Fruit fly (Drosophila melanogaster) whole organism, embryonic: ENCODE data around the gene Hez.

Experiments
- Aef1 ChIP-seq: fragments of 200-800 bp; sonication (Bioruptor generic); IDR thresholded peaks from 3 replicates; pipeline ENCODE4 v1.3.6; 2022; ENCODE audit warnings: missing biosample characterization, missing genetic modification characterization
- Antp ChIP-seq: fragments of 200-800 bp; sonication (Bioruptor generic); optimal IDR thresholded peaks from 3 replicates; lab custom pipeline; 2016; ENCODE audit warnings: missing biosample characterization, missing genetic modification characterization
- CG10366 ChIP-seq: fragments of 200-800 bp; sonication (Bioruptor generic); IDR thresholded peaks from 2 replicates; pipeline ENCODE4 v1.3.6; 2022; ENCODE audit warnings: missing biosample characterization, missing genetic modification characterization
- CG10979 ChIP-seq: fragments of 200-800 bp; sonication (Bioruptor generic); optimal IDR thresholded peaks from 2 replicates; lab custom pipeline; 2018; ENCODE audit warnings: missing biosample characterization, mild to moderate bottlenecking, missing genetic modification characterization, moderate library complexity
- CG14014 ChIP-seq: fragments of 200-800 bp; sonication (Bioruptor generic); IDR thresholded peaks from 2 replicates; pipeline ENCODE4 v1.3.6; 2022; ENCODE audit warnings: missing biosample characterization, missing genetic modification characterization
- CG14710 ChIP-seq: fragments of 200-800 bp; sonication (Bioruptor generic); optimal IDR thresholded peaks from 3 replicates; lab custom pipeline; 2019; ENCODE audit warnings: missing biosample characterization, mild to moderate bottlenecking, missing genetic modification characterization, moderate library complexity
- CG15011 ChIP-seq: fragments of 200-800 bp; sonication (Bioruptor generic); optimal IDR thresholded peaks from 3 replicates; lab custom pipeline; 2018; ENCODE audit warnings: missing biosample characterization, mild to moderate bottlenecking, missing genetic modification characterization
- CG15479 ChIP-seq: fragments of 200-800 bp; sonication (Bioruptor generic); optimal IDR thresholded peaks from 3 replicates; lab custom pipeline; 2019; ENCODE audit warnings: missing biosample characterization, mild to moderate bottlenecking, missing genetic modification characterization, moderate library complexity
- CG17829 ChIP-seq: fragments of 200-800 bp; optimal IDR thresholded peaks from 2 replicates; lab custom pipeline; 2019; ENCODE audit warnings: missing biosample characterization, mild to moderate bottlenecking, missing genetic modification characterization, moderate library complexity
- CG2120 ChIP-seq: fragments of 200-800 bp; sonication (Bioruptor generic); optimal IDR thresholded peaks from 3 replicates; lab custom pipeline; 2016; ENCODE audit warnings: missing biosample characterization, missing genetic modification characterization
- CG31224 ChIP-seq: fragments of 200-800 bp; sonication (Bioruptor generic); IDR thresholded peaks from 2 replicates; pipeline ENCODE4 v1.3.6; 2022; ENCODE audit warnings: missing biosample characterization, missing genetic modification characterization
- CG4328 ChIP-seq: fragments of 200-800 bp; sonication (Bioruptor generic); optimal IDR thresholded peaks from 3 replicates; lab custom pipeline; 2017; ENCODE audit warnings: missing biosample characterization, missing genetic modification reagents, missing genetic modification characterization
- CG4820 ChIP-seq: fragments of 200-800 bp; sonication (Bioruptor generic); optimal IDR thresholded peaks from 3 replicates; lab custom pipeline; 2016; ENCODE audit warnings: missing biosample characterization, missing genetic modification characterization
- CG5953 ChIP-seq: fragments of 200-800 bp; sonication (Bioruptor generic); IDR thresholded peaks from 2 replicates; pipeline ENCODE4 v1.3.6; 2022; ENCODE audit warnings: missing biosample characterization, missing genetic modification characterization
- CG6175 ChIP-seq: fragments of 200-800 bp; sonication (Bioruptor generic); IDR thresholded peaks from 3 replicates; pipeline ENCODE4 v1.3.6; 2022; ENCODE audit warnings: missing biosample characterization, missing genetic modification characterization
- CG6689 ChIP-seq: fragments of 200-800 bp; sonication (Bioruptor generic); IDR thresholded peaks from 2 replicates; pipeline ENCODE4 v1.3.6; 2022; ENCODE audit warnings: missing biosample characterization, missing genetic modification characterization
- CG9797 ChIP-seq: fragments of 200-800 bp; sonication (Bioruptor generic); optimal IDR thresholded peaks from 3 replicates; lab custom pipeline; 2018; ENCODE audit warnings: missing biosample characterization, mild to moderate bottlenecking, missing genetic modification characterization
- CG9817 ChIP-seq: fragments of 200-800 bp; sonication (Bioruptor generic); optimal IDR thresholded peaks from 2 replicates; lab custom pipeline; 2018; ENCODE audit warnings: missing biosample characterization, mild to moderate bottlenecking, missing genetic modification characterization, moderate library complexity
- CG9876 ChIP-seq: fragments of 200-800 bp; sonication (Bioruptor generic); optimal IDR thresholded peaks from 2 replicates; lab custom pipeline; 2016; ENCODE audit warnings: missing biosample characterization, missing genetic modification characterization
- Dek ChIP-seq: fragments of 200-800 bp; sonication (Bioruptor generic); optimal IDR thresholded peaks from 3 replicates; lab custom pipeline; 2019; ENCODE audit warnings: missing biosample characterization, mild to moderate bottlenecking, missing genetic modification characterization, moderate library complexity
- Ets97D ChIP-seq: fragments of 200-800 bp; sonication (Bioruptor generic); optimal IDR thresholded peaks from 3 replicates; lab custom pipeline; 2016; ENCODE audit warnings: missing biosample characterization, missing genetic modification characterization
- Hey ChIP-seq: fragments of 200-800 bp; sonication (Bioruptor generic); optimal IDR thresholded peaks from 3 replicates; lab custom pipeline; 2018; ENCODE audit warnings: missing biosample characterization, mild to moderate bottlenecking, missing genetic modification characterization
- Ptx1 ChIP-seq: fragments of 200-800 bp; sonication (Bioruptor generic); IDR thresholded peaks from 2 replicates; pipeline ENCODE4 v1.3.6; 2022; ENCODE audit warnings: missing biosample characterization, missing genetic modification characterization
- Scr ChIP-seq: fragments of 200-800 bp; sonication (Bioruptor generic); IDR thresholded peaks from 2 replicates; pipeline ENCODE4 v1.3.6; 2022; ENCODE audit warnings: missing biosample characterization, missing genetic modification characterization; ENCODE audit not compliant: partially characterized antibody
- Sry-δ ChIP-seq: fragments of 200-800 bp; sonication (Bioruptor generic); optimal IDR thresholded peaks from 2 replicates; lab custom pipeline; 2016; ENCODE audit warnings: missing biosample characterization, missing genetic modification characterization
- ac ChIP-seq: fragments of 200-800 bp; sonication (Bioruptor generic); optimal IDR thresholded peaks from 3 replicates; lab custom pipeline; 2017; ENCODE audit warnings: missing biosample characterization, mild to moderate bottlenecking, missing genetic modification characterization
- ash1 ChIP-seq: fragments of 200-800 bp; sonication (Bioruptor generic); optimal IDR thresholded peaks from 2 replicates; lab custom pipeline; 2018; ENCODE audit warnings: missing biosample characterization, mild to moderate bottlenecking, missing genetic modification characterization
- cato ChIP-seq: fragments of 200-800 bp; sonication (Bioruptor generic); optimal IDR thresholded peaks from 2 replicates; lab custom pipeline; 2016; ENCODE audit warnings: missing biosample characterization, missing genetic modification characterization, borderline replicate concordance
- caup ChIP-seq: fragments of 200-800 bp; sonication (Bioruptor generic); optimal IDR thresholded peaks from 3 replicates; lab custom pipeline; 2017; ENCODE audit warnings: missing biosample characterization, mild to moderate bottlenecking, missing genetic modification characterization, moderate library complexity; ENCODE audit not compliant: severe bottlenecking
- ci ChIP-seq: fragments of 200-800 bp; sonication (Bioruptor generic); IDR thresholded peaks from 3 replicates; pipeline ENCODE4 v1.3.6; 2022; ENCODE audit warnings: missing biosample characterization, missing genetic modification characterization
- danr ChIP-seq: fragments of 200-800 bp; sonication (Bioruptor generic); IDR thresholded peaks from 2 replicates; pipeline ENCODE4 v1.3.6; 2022; ENCODE audit warnings: missing biosample characterization, missing genetic modification characterization
- disco-r ChIP-seq: fragments of 200-800 bp; sonication (Bioruptor generic); optimal IDR thresholded peaks from 2 replicates; lab custom pipeline; 2016; ENCODE audit warnings: missing biosample characterization, missing genetic modification characterization
- dysf ChIP-seq: fragments of 200-800 bp; sonication (Bioruptor generic); IDR thresholded peaks from 3 replicates; pipeline ENCODE4 v1.3.6; 2022; ENCODE audit warnings: missing biosample characterization, missing genetic modification characterization
- fd102C ChIP-seq: fragments of 200-800 bp; sonication (Bioruptor generic); optimal IDR thresholded peaks from 2 replicates; lab custom pipeline; 2018; ENCODE audit warnings: missing biosample characterization, mild to moderate bottlenecking, missing genetic modification characterization, moderate library complexity
- gce ChIP-seq: fragments of 200-800 bp; sonication (Bioruptor generic); IDR thresholded peaks from 3 replicates; pipeline ENCODE4 v1.3.6; 2022; ENCODE audit warnings: missing biosample characterization, missing genetic modification characterization
- grn ChIP-seq: fragments of 200-800 bp; sonication (Bioruptor generic); optimal IDR thresholded peaks from 3 replicates; lab custom pipeline; 2017; ENCODE audit warnings: missing biosample characterization, missing genetic modification characterization
- h ChIP-seq: fragments of >200 bp; optimal IDR thresholded peaks from 2 replicates; lab custom pipeline; 2017
- hkb ChIP-seq, 2 experiments: fragments of 200-800 bp in 1 of 2; fragments of >200 bp in 1 of 2; sonication (Bioruptor generic) in 1 of 2; IDR thresholded peaks in 1 of 2; optimal IDR thresholded peaks in 1 of 2; 2 replicates each; pipeline versions ENCODE4 v1.3.6 to Lab custom; 2017 to 2022; ENCODE audit warnings: missing biosample characterization in 1 of 2, missing genetic modification characterization in 1 of 2
- jing ChIP-seq: fragments of 200-800 bp; sonication (Bioruptor generic); optimal IDR thresholded peaks from 2 replicates; lab custom pipeline; 2018; ENCODE audit warnings: missing biosample characterization, mild to moderate bottlenecking, missing genetic modification characterization
- klu ChIP-seq: fragments of 200-800 bp; sonication (Bioruptor generic); IDR thresholded peaks from 2 replicates; pipeline ENCODE4 v1.3.6; 2022; ENCODE audit warnings: missing biosample characterization, missing genetic modification characterization
- kni ChIP-seq: fragments of 200-800 bp; sonication (Bioruptor generic); optimal IDR thresholded peaks from 3 replicates; lab custom pipeline; 2017; ENCODE audit warnings: mild to moderate bottlenecking, missing biosample characterization, missing genetic modification reagents, missing genetic modification characterization
- lola ChIP-seq, 3 experiments: fragments of >200 bp in 2 of 3; fragments of 200-800 bp in 1 of 3; sonication (Bioruptor generic) in 1 of 3; optimal IDR thresholded peaks; 2 replicates each; lab custom pipeline; 2017 to 2019; ENCODE audit warnings: missing biosample characterization in 3 of 3, missing genetic modification characterization in 3 of 3, mild to moderate bottlenecking in 1 of 3, moderate library complexity in 1 of 3
- lov ChIP-seq, 2 experiments: fragments of 200-800 bp in 1 of 2; fragments of >200 bp in 1 of 2; sonication (Bioruptor generic) in 1 of 2; IDR thresholded peaks in 1 of 2; optimal IDR thresholded peaks in 1 of 2; 2 replicates in 1 of 2; 3 replicates in 1 of 2; pipeline versions ENCODE4 v1.3.6 to Lab custom; 2017 to 2022; ENCODE audit warnings: missing biosample characterization in 1 of 2, missing genetic modification characterization in 1 of 2
- maf-S ChIP-seq: fragments of 200-800 bp; sonication (Bioruptor generic); optimal IDR thresholded peaks from 2 replicates; lab custom pipeline; 2016; ENCODE audit warnings: missing biosample characterization, missing genetic modification characterization
- org-1 ChIP-seq: fragments of 200-800 bp; sonication (Bioruptor generic); optimal IDR thresholded peaks from 2 replicates; lab custom pipeline; 2017; ENCODE audit warnings: missing biosample characterization, missing genetic modification characterization
- peb ChIP-seq: fragments of 200-800 bp; sonication (Bioruptor generic); IDR thresholded peaks from 2 replicates; pipeline ENCODE4 v1.3.6; 2022; ENCODE audit warnings: missing biosample characterization, missing genetic modification characterization
- sima ChIP-seq: fragments of 200-800 bp; sonication (Bioruptor generic); optimal IDR thresholded peaks from 2 replicates; lab custom pipeline; 2016; ENCODE audit warnings: missing biosample characterization, missing genetic modification characterization
- tgo ChIP-seq: fragments of 200-800 bp; sonication (Bioruptor generic); IDR thresholded peaks from 3 replicates; pipeline ENCODE4 v1.3.6; 2022; ENCODE audit warnings: missing biosample characterization, missing genetic modification characterization
- unpg ChIP-seq: fragments of 200-800 bp; sonication (Bioruptor generic); optimal IDR thresholded peaks from 3 replicates; lab custom pipeline; 2018; ENCODE audit warnings: missing biosample characterization, mild to moderate bottlenecking, missing genetic modification characterization, moderate library complexity
- yki ChIP-seq: fragments of >200 bp; optimal IDR thresholded peaks from 3 replicates; lab custom pipeline; 2018

Gene Hez

DNA sequence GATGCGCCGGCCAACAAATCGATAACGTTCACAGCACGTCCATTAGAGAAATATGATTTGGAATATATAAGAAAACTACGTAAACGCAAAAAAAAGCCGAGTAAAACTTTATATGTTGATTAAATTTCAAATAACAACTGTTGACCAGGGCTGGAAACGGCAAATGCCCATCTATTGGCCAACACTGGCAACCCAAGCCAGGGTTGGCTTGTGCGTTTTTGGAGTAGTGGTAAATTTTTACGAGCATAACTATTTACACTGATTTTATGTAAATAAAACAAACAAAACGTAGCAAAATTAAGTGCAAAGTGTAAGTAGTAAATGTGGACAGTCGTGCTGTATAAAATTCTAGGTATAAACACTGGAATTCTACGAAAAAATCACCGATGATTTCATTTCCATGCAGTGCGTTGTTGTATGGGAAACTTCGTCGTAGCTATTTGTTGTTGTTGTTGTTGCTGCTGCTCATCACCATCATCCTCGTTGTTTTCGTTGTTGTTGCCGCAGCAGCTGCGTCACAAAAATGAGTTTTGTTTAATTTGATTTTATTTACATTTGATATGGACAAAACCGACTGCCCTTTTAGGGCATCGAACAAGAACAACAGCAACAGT is 4.6 kb upstream of the Hez start, which contains the start of gene nudE (continued):
- TF ChIP-seq CG9876 (GFP tag; lab: Kevin White, UChicago) (no peak), h (lab: Kevin White, UChicago) (no peak), CG10366 (GFP tag; lab: Robert Waterston, UW) (no peak), Scr (peak; percentile 29; the same call in 1 of the 2 replicates), unpg (GFP tag; lab: Kevin White, UChicago) (peak; percentile 37), CG14710 (peak; percentile 10), sima (GFP tag; lab: Kevin White, UChicago) (no peak), Sry-δ (GFP tag; lab: Kevin White, UChicago) (peak; percentile 46), danr (GFP tag; lab: Robert Waterston, UW) (no peak), fd102C (GFP tag; lab: Kevin White, UChicago) (no peak), ac (no peak), org-1 (GFP tag; lab: Kevin White, UChicago) (no peak), CG2120 (peak; percentile 60), tgo (no peak; the same call in 2 of the 3 replicates), klu (GFP tag; lab: Robert Waterston, UW) (no peak), CG15479 (GFP tag; lab: Kevin White, UChicago) (no peak), CG6689 (no peak), cato (no peak), caup (GFP tag; lab: Kevin White, UChicago) (peak; percentile 56), CG9797 (no peak), Ptx1 (GFP tag; lab: Robert Waterston, UW) (peak; percentile 50; the same call in 1 of the 2 replicates), CG15011 (GFP tag; lab: Kevin White, UChicago) (no peak), maf-S (peak; percentile 46), lola (GFP tag; optimal IDR thresholded peaks at IDR 0.05; lab: Kevin White, UChicago) (no peak), CG4820 (GFP tag; lab: Kevin White, UChicago) (peak; percentile 28), Ets97D (GFP tag; lab: Kevin White, UChicago) (peak; percentile 33), CG14014 (GFP tag; lab: Robert Waterston, UW) (no peak), CG31224 (no peak), jing (GFP tag; lab: Kevin White, UChicago) (no peak), ash1 (GFP tag; lab: Kevin White, UChicago) (no peak), Dek (peak; percentile 8), CG9817 (peak; percentile 32), dysf (0 out of 3 replicates have a peak, but pooled peaks have one; percentile 7), CG10979 (tag; lab: Kevin White, UChicago) (no peak), peb (no peak), ci (GFP tag; lab: Robert Waterston, UW) (no peak), CG5953 (GFP tag; lab: Robert Waterston, UW) (no peak), Hey (tag; lab: Kevin White, UChicago) (no peak), CG6175 (GFP tag; lab: Robert Waterston, UW) (no peak), yki (lab: Kevin White, UChicago) (no peak), CG4328 (GFP tag; lab: Kevin White, UChicago) (peak; percentile 30), grn (no peak), disco-r (GFP tag; lab: Kevin White, UChicago) (no peak), CG17829 (tag; lab: Kevin White, UChicago) (no peak), Aef1 (GFP tag; lab: Robert Waterston, UW) (peak; percentile 59), kni (GFP tag; lab: Kevin White, UChicago) (no peak), gce (no peak), lov (optimal IDR thresholded peaks at IDR 0.05; lab: Kevin White, UChicago) (no peak), lov (GFP tag; IDR thresholded peaks at IDR 0.05; lab: Robert Waterston, UW) (no peak), hkb (optimal IDR thresholded peaks at IDR 0.05; lab: Kevin White, UChicago) (no peak), hkb (GFP tag; IDR thresholded peaks at IDR 0.05; lab: Robert Waterston, UW) (no peak), Antp (GFP tag; lab: Kevin White, UChicago) (peak; percentile 60)
